Worm (Caenorhabditis elegans) whole organism, mixed stage, embryonic: Measurements from ENCODE around the gene pqn-80.

ENCODE experiments used
- bed-3 ChIP-seq: fragments of 200-800 bp; sonication (Bioruptor generic); optimal IDR thresholded peaks from 3 replicates; lab custom pipeline; 2018; ENCODE audit warnings: mild to moderate bottlenecking, missing genetic modification characterization, moderate library complexity, missing compliant biosample characterization
- ces-1 ChIP-seq: fragments of 150-350 bp; optimal IDR thresholded peaks from 2 replicates; lab custom pipeline; 2014; ENCODE audit warnings: missing biosample characterization, missing genetic modification reagents, missing genetic modification characterization
- lin-32 ChIP-seq: fragments of 200-800 bp; sonication (Bioruptor generic); optimal IDR thresholded peaks from 2 replicates; lab custom pipeline; 2018; ENCODE audit warnings: mild to moderate bottlenecking, missing genetic modification characterization, missing compliant biosample characterization
- mep-1 ChIP-seq: fragments of 150-350 bp; optimal IDR thresholded peaks from 2 replicates; lab custom pipeline; 2017; ENCODE audit warnings: missing biosample characterization, missing genetic modification reagents, missing genetic modification characterization, inconsistent platforms
- nhr-237 ChIP-seq: fragments of 150-350 bp; optimal IDR thresholded peaks from 2 replicates; lab custom pipeline; 2014; ENCODE audit warnings: missing biosample characterization, missing genetic modification characterization
- nhr-28 ChIP-seq: fragments of 150-350 bp; optimal IDR thresholded peaks from 2 replicates; lab custom pipeline; 2014; ENCODE audit warnings: missing biosample characterization, missing genetic modification characterization
- pha-4 ChIP-seq: fragments of 150-350 bp; optimal IDR thresholded peaks from 2 replicates; lab custom pipeline; 2018; ENCODE audit warnings: missing biosample characterization, missing genetic modification reagents, missing genetic modification characterization
- snpc-4 ChIP-seq: fragments of 150-350 bp; optimal IDR thresholded peaks from 2 replicates; lab custom pipeline; 2014; ENCODE audit warnings: missing biosample characterization, missing genetic modification characterization
- ztf-11 ChIP-seq: fragments of 150-350 bp; optimal IDR thresholded peaks from 2 replicates; lab custom pipeline; 2014; ENCODE audit warnings: missing biosample characterization, missing genetic modification characterization

ce11 chrIII:12668821-12669220, 42.5 kb downstream of the pqn-80 start:
- TF ChIP-seq nhr-237 (tag; lab: Kevin White, UChicago) (no peak), mep-1 (no peak), nhr-28 (no peak), lin-32 (no peak), ces-1 (no peak), ztf-11 (tag; lab: Kevin White, UChicago) (no peak), snpc-4 (tag; lab: Kevin White, UChicago) (no peak), bed-3 (no peak), pha-4 (tag; lab: Kevin White, UChicago) (no peak)
